Worm (Caenorhabditis elegans): Measurements from ENCODE around the gene R08C7.5.

DNA sequence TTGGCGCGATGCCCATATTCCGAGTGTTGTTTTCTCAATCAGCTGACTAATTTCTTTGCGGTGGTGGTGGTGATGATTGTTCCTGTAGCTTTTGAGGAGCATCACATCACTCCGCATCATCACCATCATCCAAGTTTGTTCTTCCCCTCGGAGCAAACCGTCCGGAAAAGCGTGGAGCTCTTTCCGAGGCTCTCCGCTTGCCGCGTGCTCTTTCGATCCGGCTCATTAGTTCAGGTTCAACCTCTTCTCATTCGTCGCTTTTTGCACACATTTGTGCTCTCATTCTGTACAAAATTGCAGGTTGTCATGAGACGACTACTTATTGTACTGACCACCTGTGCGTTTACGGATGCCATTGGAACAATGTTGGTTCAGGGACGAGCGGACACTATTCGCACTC is 35.2 kb downstream of the R08C7.5 start, which contains the start of gene M01H9.5:
- no peak for TF ChIP-seq hmg-1.2 (GFP tag; IDR thresholded peaks at IDR 0.05)
- no peak for TF ChIP-seq chd-7 (tag; optimal IDR thresholded peaks at IDR 0.05)
- TF ChIP-seq dpl-1 (GFP tag; optimal IDR thresholded peaks at IDR 0.05) = no peak
- no peak for TF ChIP-seq ztf-6 (GFP tag; IDR thresholded peaks at IDR 0.05)
- no peak for TF ChIP-seq him-1 (tag; optimal IDR thresholded peaks at IDR 0.05)
- no peak for TF ChIP-seq ZK185.1 (tag; optimal IDR thresholded peaks at IDR 0.05; ENCODE audit: poor library complexity, severe bottlenecking)
- TF ChIP-seq ccch-3 (GFP tag; optimal IDR thresholded peaks at IDR 0.05) = no peak
- no peak for TF ChIP-seq unc-62 (GFP tag; optimal IDR thresholded peaks at IDR 0.05)
- no peak for TF ChIP-seq tlf-1 (GFP tag; optimal IDR thresholded peaks at IDR 0.05)
- no peak for TF ChIP-seq lir-1 (GFP tag; conservative IDR thresholded peaks at IDR 0.05)

All from whole organism, young adult.